Worm (Caenorhabditis elegans) whole organism, early embryonic: ENCODE data around the gene glb-15.

Source experiments
- F13C5.2 ChIP-seq: sonication (generic microtip); optimal IDR thresholded peaks from 2 replicates; lab custom pipeline; 2017; ENCODE audit warnings: mild to moderate bottlenecking, missing genetic modification characterization, inconsistent platforms, missing compliant biosample characterization
- aly-1 ChIP-seq: sonication (generic microtip); optimal IDR thresholded peaks from 2 replicates; lab custom pipeline; 2016; ENCODE audit warnings: missing genetic modification characterization, missing compliant biosample characterization
- ama-1 ChIP-seq: fragments of 150-350 bp; optimal IDR thresholded peaks from 2 replicates; lab custom pipeline; 2014
- hmg-4 ChIP-seq: fragments of 200-800 bp; sonication (Bioruptor generic); optimal IDR thresholded peaks from 2 replicates; lab custom pipeline; 2018; ENCODE audit warnings: mild to moderate bottlenecking, missing genetic modification characterization, missing compliant biosample characterization
- hnd-1 ChIP-seq: sonication (generic microtip); optimal IDR thresholded peaks from 2 replicates; lab custom pipeline; 2016; ENCODE audit warnings: missing genetic modification characterization, missing compliant biosample characterization
- scrt-1 ChIP-seq: fragments of 200-800 bp; sonication (Bioruptor generic); IDR thresholded peaks from 2 replicates; pipeline ENCODE4 v1.3.6; 2022; ENCODE audit warnings: missing genetic modification characterization, missing compliant biosample characterization
- tbx-11 ChIP-seq: fragments of 200-800 bp; sonication (Bioruptor generic); IDR thresholded peaks from 2 replicates; pipeline ENCODE4 v1.3.6; 2022; ENCODE audit warnings: missing genetic modification characterization, missing compliant biosample characterization

DNA sequence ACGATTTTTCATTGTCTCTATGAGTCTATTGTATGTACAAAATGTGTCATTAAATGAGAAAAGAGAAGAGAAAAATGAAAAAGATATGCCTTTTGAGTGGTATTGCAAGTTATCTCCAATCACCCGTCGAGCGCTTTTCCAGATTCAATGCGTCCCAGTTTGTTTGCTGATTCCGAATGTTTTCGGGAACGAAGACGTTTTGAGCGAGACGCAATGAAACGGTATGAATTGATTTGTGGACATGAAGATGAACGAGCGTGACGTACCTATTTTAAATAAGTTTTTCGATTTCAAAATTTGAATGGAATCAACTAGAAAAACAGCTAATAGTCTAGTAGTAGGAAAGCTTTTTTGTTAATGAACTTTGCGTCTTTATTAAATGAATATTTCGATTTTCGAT, 1.3 kb downstream of the glb-15 start:
- TF ChIP-seq scrt-1 (GFP tag; lab: Robert Waterston, UW), result no peak
- TF ChIP-seq aly-1 (tag; lab: Kevin White, UChicago), result no peak
- TF ChIP-seq ama-1 (lab: Kevin White, UChicago), result no peak
- TF ChIP-seq tbx-11 (GFP tag; lab: Robert Waterston, UW), result no peak
- TF ChIP-seq hmg-4 (GFP tag; lab: Kevin White, UChicago), result no peak
- no peak for TF ChIP-seq hnd-1
- TF ChIP-seq F13C5.2 (tag; lab: Kevin White, UChicago), result no peak
